Fruit fly (Drosophila melanogaster) whole organism, embryonic: ENCODE results near the gene CG3119.

Source experiments
- Abd-B ChIP-seq: fragments of 200-800 bp; sonication (Bioruptor generic); optimal IDR thresholded peaks from 2 replicates; lab custom pipeline; 2018; ENCODE audit warnings: missing biosample characterization, mild to moderate bottlenecking, missing genetic modification characterization, moderate library complexity
- Asciz ChIP-seq: fragments of 200-800 bp; sonication (Bioruptor generic); optimal IDR thresholded peaks from 2 replicates; lab custom pipeline; 2017; ENCODE audit warnings: missing biosample characterization, mild to moderate bottlenecking, missing genetic modification characterization, missing genetic modification reagents
- CG1024 ChIP-seq: fragments of 200-800 bp; sonication (Bioruptor generic); IDR thresholded peaks from 2 replicates; pipeline ENCODE4 v1.3.6; 2022; ENCODE audit warnings: missing biosample characterization, missing genetic modification characterization
- CG10979 ChIP-seq: fragments of 200-800 bp; sonication (Bioruptor generic); optimal IDR thresholded peaks from 2 replicates; lab custom pipeline; 2018; ENCODE audit warnings: missing biosample characterization, mild to moderate bottlenecking, missing genetic modification characterization, moderate library complexity
- CG11247 ChIP-seq: fragments of 200-800 bp; sonication (Bioruptor generic); IDR thresholded peaks from 2 replicates; pipeline ENCODE4 v1.3.6; 2022; ENCODE audit warnings: missing biosample characterization, missing genetic modification characterization
- CG12155 ChIP-seq: fragments of 200-800 bp; sonication (Bioruptor generic); optimal IDR thresholded peaks from 3 replicates; lab custom pipeline; 2016; ENCODE audit warnings: missing biosample characterization, missing genetic modification characterization
- CG12236 ChIP-seq: fragments of 200-800 bp; sonication (Bioruptor generic); optimal IDR thresholded peaks from 2 replicates; lab custom pipeline; 2016; ENCODE audit warnings: missing biosample characterization, missing genetic modification characterization
- CG12769 ChIP-seq: fragments of 200-800 bp; sonication (Bioruptor generic); optimal IDR thresholded peaks from 2 replicates; lab custom pipeline; 2019; ENCODE audit warnings: missing biosample characterization, mild to moderate bottlenecking, missing genetic modification characterization, moderate library complexity
- CG13775 ChIP-seq: fragments of 200-800 bp; sonication (Bioruptor generic); optimal IDR thresholded peaks from 3 replicates; lab custom pipeline; 2017; ENCODE audit warnings: missing biosample characterization, mild to moderate bottlenecking, missing genetic modification characterization
- CG16815 ChIP-seq: fragments of 200-800 bp; sonication (Bioruptor generic); optimal IDR thresholded peaks from 3 replicates; lab custom pipeline; 2017; ENCODE audit warnings: missing biosample characterization, mild to moderate bottlenecking, missing genetic modification characterization
- CG16863 ChIP-seq: fragments of 200-800 bp; sonication (Bioruptor generic); optimal IDR thresholded peaks from 3 replicates; lab custom pipeline; 2016; ENCODE audit warnings: missing biosample characterization, missing genetic modification characterization
- CG17385 ChIP-seq: fragments of 200-800 bp; sonication (Bioruptor generic); optimal IDR thresholded peaks from 3 replicates; lab custom pipeline; 2018; ENCODE audit warnings: missing biosample characterization, mild to moderate bottlenecking, missing genetic modification characterization
- CG18619 ChIP-seq: fragments of 200-800 bp; sonication (Bioruptor generic); optimal IDR thresholded peaks from 3 replicates; lab custom pipeline; 2017; ENCODE audit warnings: missing biosample characterization, mild to moderate bottlenecking, missing genetic modification characterization
- CG3726 ChIP-seq: fragments of 200-800 bp; sonication (Bioruptor generic); IDR thresholded peaks from 3 replicates; pipeline ENCODE4, ENCODE4 v1.3.6; 2022; ENCODE audit warnings: missing biosample characterization, missing genetic modification characterization
- CG3847 ChIP-seq: fragments of 200-800 bp; sonication (Bioruptor generic); IDR thresholded peaks from 2 replicates; pipeline ENCODE4 v1.3.6; 2022; ENCODE audit warnings: missing biosample characterization, missing genetic modification characterization
- CG4424 ChIP-seq: fragments of 200-800 bp; sonication (Bioruptor generic); optimal IDR thresholded peaks from 3 replicates; lab custom pipeline; 2016; ENCODE audit warnings: missing biosample characterization, missing genetic modification characterization
- CG6689 ChIP-seq: fragments of 200-800 bp; sonication (Bioruptor generic); IDR thresholded peaks from 2 replicates; pipeline ENCODE4 v1.3.6; 2022; ENCODE audit warnings: missing biosample characterization, missing genetic modification characterization
- CG7357 ChIP-seq: fragments of 200-800 bp; sonication (Bioruptor generic); IDR thresholded peaks from 3 replicates; pipeline ENCODE4 v1.3.6; 2022; ENCODE audit warnings: missing biosample characterization, missing genetic modification characterization
- CG7556 ChIP-seq: fragments of 200-800 bp; sonication (Bioruptor generic); optimal IDR thresholded peaks from 2 replicates; lab custom pipeline; 2017; ENCODE audit warnings: missing biosample characterization, mild to moderate bottlenecking, missing genetic modification characterization
- CG7839 ChIP-seq: fragments of 200-800 bp; sonication (Bioruptor generic); optimal IDR thresholded peaks from 3 replicates; lab custom pipeline; 2018; ENCODE audit warnings: missing biosample characterization, mild to moderate bottlenecking, missing genetic modification characterization, moderate library complexity
- CG7963 ChIP-seq: fragments of 200-800 bp; sonication (Bioruptor generic); IDR thresholded peaks from 3 replicates; pipeline ENCODE4 v1.3.6; 2022; ENCODE audit warnings: missing biosample characterization, missing genetic modification characterization; ENCODE audit not compliant: partially characterized antibody
- CG8359 ChIP-seq: fragments of 200-800 bp; sonication (Bioruptor generic); optimal IDR thresholded peaks from 2 replicates; lab custom pipeline; 2017; ENCODE audit warnings: missing biosample characterization, mild to moderate bottlenecking, missing genetic modification characterization, borderline replicate concordance
- CG8765 ChIP-seq: fragments of 200-800 bp; sonication (Bioruptor generic); IDR thresholded peaks from 2 replicates; pipeline ENCODE4 v1.3.6; 2022; ENCODE audit warnings: missing biosample characterization, missing genetic modification characterization
- CG9932 ChIP-seq: fragments of 200-800 bp; sonication (Bioruptor generic); IDR thresholded peaks from 2 replicates; pipeline ENCODE4 v1.3.6; 2022; ENCODE audit warnings: missing biosample characterization, missing genetic modification characterization
- CoRest ChIP-seq: fragments of 200-800 bp; sonication (Bioruptor generic); optimal IDR thresholded peaks from 3 replicates; lab custom pipeline; 2018; ENCODE audit warnings: missing biosample characterization, mild to moderate bottlenecking, missing genetic modification characterization, moderate library complexity
- Hsf ChIP-seq: fragments of 200-800 bp; sonication (Bioruptor generic); optimal IDR thresholded peaks from 3 replicates; lab custom pipeline; 2016; ENCODE audit warnings: missing biosample characterization, missing genetic modification characterization
- NFAT ChIP-seq: fragments of 200-800 bp; sonication (Bioruptor generic); IDR thresholded peaks from 2 replicates; pipeline ENCODE4 v1.3.6; 2022; ENCODE audit warnings: missing biosample characterization, missing genetic modification characterization
- Nf-YA ChIP-seq: fragments of 200-800 bp; sonication (Bioruptor generic); IDR thresholded peaks from 2 replicates; pipeline ENCODE4 v1.3.6; 2022; ENCODE audit warnings: missing biosample characterization, missing genetic modification characterization
- NfI ChIP-seq: fragments of 200-800 bp; sonication (Bioruptor generic); optimal IDR thresholded peaks from 3 replicates; lab custom pipeline; 2018; ENCODE audit warnings: missing biosample characterization, mild to moderate bottlenecking, missing genetic modification characterization, moderate library complexity
- Six4 ChIP-seq: fragments of 200-800 bp; sonication (Bioruptor generic); optimal IDR thresholded peaks from 2 replicates; lab custom pipeline; 2016; ENCODE audit warnings: missing biosample characterization, missing genetic modification characterization
- Tbp ChIP-seq: fragments of >200 bp; optimal IDR thresholded peaks from 2 replicates; lab custom pipeline; 2018; ENCODE audit warnings: missing biosample characterization, missing genetic modification characterization
- Xbp1 ChIP-seq: fragments of 200-800 bp; sonication (Bioruptor generic); optimal IDR thresholded peaks from 3 replicates; lab custom pipeline; 2016; ENCODE audit warnings: missing biosample characterization, mild to moderate bottlenecking, missing genetic modification characterization
- Xrp1 ChIP-seq: fragments of 200-800 bp; sonication (Bioruptor generic); IDR thresholded peaks from 2 replicates; pipeline ENCODE4 v1.3.6; 2022; ENCODE audit warnings: missing biosample characterization, missing genetic modification characterization
- YL-1 ChIP-seq: fragments of 200-800 bp; sonication (Bioruptor generic); optimal IDR thresholded peaks from 3 replicates; lab custom pipeline; 2017; ENCODE audit warnings: missing biosample characterization, mild to moderate bottlenecking, missing genetic modification characterization
- bigmax ChIP-seq: fragments of 200-800 bp; sonication (Bioruptor generic); optimal IDR thresholded peaks from 2 replicates; lab custom pipeline; 2018; ENCODE audit warnings: missing biosample characterization, mild to moderate bottlenecking, missing genetic modification characterization
- br ChIP-seq: fragments of >200 bp; optimal IDR thresholded peaks from 2 replicates; lab custom pipeline; 2017
- corto ChIP-seq: fragments of 200-800 bp; sonication (Bioruptor generic); optimal IDR thresholded peaks from 2 replicates; lab custom pipeline; 2016; ENCODE audit warnings: missing biosample characterization, mild to moderate bottlenecking, missing genetic modification characterization, moderate library complexity
- crp ChIP-seq, 2 experiments: fragments of 200-800 bp; sonication (Bioruptor generic); optimal IDR thresholded peaks; 2 replicates in 1 of 2; 3 replicates in 1 of 2; lab custom pipeline; 2017; ENCODE audit warnings: missing biosample characterization in 2 of 2, missing genetic modification characterization in 2 of 2, mild to moderate bottlenecking in 1 of 2, moderate library complexity in 1 of 2
- ems ChIP-seq: fragments of 200-800 bp; sonication (Bioruptor generic); optimal IDR thresholded peaks from 3 replicates; lab custom pipeline; 2016; ENCODE audit warnings: missing biosample characterization, missing genetic modification characterization
- esg ChIP-seq: fragments of 200-800 bp; sonication (Bioruptor generic); conservative IDR thresholded peaks from 2 replicates; pipeline ENCODE4 v1.3.6; 2022; ENCODE audit warnings: missing biosample characterization, missing genetic modification characterization
- h ChIP-seq: fragments of >200 bp; optimal IDR thresholded peaks from 2 replicates; lab custom pipeline; 2017
- jigr1 ChIP-seq: fragments of 200-800 bp; sonication (Bioruptor generic); IDR thresholded peaks from 3 replicates; pipeline ENCODE4 v1.3.6; 2022; ENCODE audit warnings: missing biosample characterization, missing genetic modification characterization
- kah ChIP-seq: fragments of 200-800 bp; sonication (Bioruptor generic); optimal IDR thresholded peaks from 2 replicates; lab custom pipeline; 2018; ENCODE audit warnings: missing biosample characterization, mild to moderate bottlenecking, missing genetic modification characterization
- maf-S ChIP-seq: fragments of 200-800 bp; sonication (Bioruptor generic); optimal IDR thresholded peaks from 2 replicates; lab custom pipeline; 2016; ENCODE audit warnings: missing biosample characterization, missing genetic modification characterization
- pb ChIP-seq: fragments of 200-800 bp; sonication (Bioruptor generic); optimal IDR thresholded peaks from 3 replicates; lab custom pipeline; 2016; ENCODE audit warnings: missing biosample characterization, missing genetic modification characterization
- pum ChIP-seq: fragments of 200-800 bp; sonication (Bioruptor generic); optimal IDR thresholded peaks from 2 replicates; lab custom pipeline; 2016; ENCODE audit warnings: missing biosample characterization, missing genetic modification characterization
- repo ChIP-seq: fragments of 200-800 bp; sonication (Bioruptor generic); optimal IDR thresholded peaks from 2 replicates; lab custom pipeline; 2016; ENCODE audit warnings: missing biosample characterization, missing genetic modification characterization
- rib ChIP-seq: fragments of 200-800 bp; sonication (Bioruptor generic); IDR thresholded peaks from 2 replicates; pipeline ENCODE4 v1.3.6; 2022; ENCODE audit warnings: missing biosample characterization, missing genetic modification characterization
- run ChIP-seq: fragments of 200-800 bp; sonication (Bioruptor generic); optimal IDR thresholded peaks from 3 replicates; lab custom pipeline; 2018; ENCODE audit warnings: missing biosample characterization, mild to moderate bottlenecking, missing genetic modification characterization
- sqz ChIP-seq: fragments of 200-800 bp; sonication (Bioruptor generic); optimal IDR thresholded peaks from 3 replicates; lab custom pipeline; 2018; ENCODE audit warnings: missing biosample characterization, mild to moderate bottlenecking, missing genetic modification characterization
- ssp ChIP-seq: fragments of 200-800 bp; sonication (Bioruptor generic); IDR thresholded peaks from 2 replicates; pipeline ENCODE4 v1.3.6; 2022; ENCODE audit warnings: missing biosample characterization, missing genetic modification characterization
- tgo ChIP-seq: fragments of 200-800 bp; sonication (Bioruptor generic); IDR thresholded peaks from 3 replicates; pipeline ENCODE4 v1.3.6; 2022; ENCODE audit warnings: missing biosample characterization, missing genetic modification characterization
- zen2 ChIP-seq: fragments of 200-800 bp; sonication (Bioruptor generic); IDR thresholded peaks from 3 replicates; pipeline ENCODE4 v1.3.6; 2022; ENCODE audit warnings: missing biosample characterization, missing genetic modification characterization; ENCODE audit not compliant: partially characterized antibody

CG3119 gene

dm6 chr2L:2864601-2865000, 27.0 kb upstream of the CG3119 start (continued):
- TF ChIP-seq CG16815 (GFP tag; lab: Kevin White, UChicago), result no peak
- peak; percentile 28 for TF ChIP-seq CG17385
- TF ChIP-seq sqz, result peak; percentile 35
- no peak for TF ChIP-seq Nf-YA (GFP tag; lab: Robert Waterston, UW)
- TF ChIP-seq CG3847, result no peak
- no peak for TF ChIP-seq rib (GFP tag; lab: Robert Waterston, UW)
- no peak for TF ChIP-seq CG8359 (GFP tag; lab: Kevin White, UChicago)
- TF ChIP-seq crp (GFP tag; optimal IDR thresholded peaks at IDR 0.05; lab: Kevin White, UChicago), result no peak
- TF ChIP-seq YL-1, result no peak
- no peak for TF ChIP-seq Xbp1 (GFP tag; lab: Kevin White, UChicago)
- TF ChIP-seq CG12155 (GFP tag; lab: Kevin White, UChicago), result no peak
- no peak for TF ChIP-seq CG4424
- no peak for TF ChIP-seq h (lab: Kevin White, UChicago)
- no peak for TF ChIP-seq kah (GFP tag; lab: Kevin White, UChicago)
- TF ChIP-seq Hsf, result no peak
- no peak for TF ChIP-seq pb (GFP tag; lab: Kevin White, UChicago)
- no peak for TF ChIP-seq CG12769 (tag; lab: Kevin White, UChicago)
- no peak for TF ChIP-seq CG9932 (GFP tag; lab: Robert Waterston, UW)
- no peak for TF ChIP-seq br
- no peak for TF ChIP-seq Six4 (GFP tag; lab: Kevin White, UChicago)
- TF ChIP-seq CG18619, result no peak
- no peak for TF ChIP-seq bigmax (GFP tag; lab: Kevin White, UChicago)
- TF ChIP-seq Tbp, result no peak
- no peak for TF ChIP-seq ssp (GFP tag; lab: Robert Waterston, UW)
- peak; percentile 50 for TF ChIP-seq Asciz
- TF ChIP-seq CG7357, result no peak
- TF ChIP-seq CG7839, result peak; percentile 2
- TF ChIP-seq CG3726 (GFP tag; lab: Robert Waterston, UW), result no peak
- peak; percentile 67; the same call in 1 of the 2 replicates for TF ChIP-seq CG1024 (GFP tag; lab: Robert Waterston, UW)
- no peak for TF ChIP-seq zen2 (GFP tag; lab: Robert Waterston, UW)
- TF ChIP-seq run (tag; lab: Kevin White, UChicago), result no peak
- no peak for TF ChIP-seq CG6689 (GFP tag; lab: Robert Waterston, UW)
- no peak for TF ChIP-seq Abd-B (GFP tag; lab: Kevin White, UChicago)
- TF ChIP-seq CG11247 (GFP tag; lab: Robert Waterston, UW), result no peak
- TF ChIP-seq CG8765 (GFP tag; lab: Robert Waterston, UW), result no peak
- no peak for TF ChIP-seq maf-S (GFP tag; lab: Kevin White, UChicago)
- TF ChIP-seq CoRest, result no peak
- TF ChIP-seq CG13775 (GFP tag; lab: Kevin White, UChicago), result no peak
- TF ChIP-seq ems, result no peak
- no peak for TF ChIP-seq CG16863 (GFP tag; lab: Kevin White, UChicago)
- no peak for TF ChIP-seq repo (GFP tag; lab: Kevin White, UChicago)
- peak; percentile 16 for TF ChIP-seq NfI (GFP tag; lab: Kevin White, UChicago)
- no peak for TF ChIP-seq esg
- TF ChIP-seq CG12236 (GFP tag; lab: Kevin White, UChicago), result no peak
- TF ChIP-seq pum, result no peak
- TF ChIP-seq tgo, result no peak
- TF ChIP-seq CG7556 (GFP tag; lab: Kevin White, UChicago), result peak; percentile 7
- no peak for TF ChIP-seq jigr1 (GFP tag; lab: Robert Waterston, UW)
- TF ChIP-seq NFAT (GFP tag; lab: Robert Waterston, UW), result no peak
- peak; percentile 57 for TF ChIP-seq Xrp1 (GFP tag; lab: Robert Waterston, UW)
- TF ChIP-seq corto (GFP tag; lab: Kevin White, UChicago), result no peak
- TF ChIP-seq CG7963 (GFP tag; lab: Robert Waterston, UW), result no peak
- TF ChIP-seq CG10979 (tag; lab: Kevin White, UChicago), result no peak
